Fruit fly (Drosophila melanogaster): Measurements from ENCODE around the gene CG33771.

Gene CG33771

DNA sequence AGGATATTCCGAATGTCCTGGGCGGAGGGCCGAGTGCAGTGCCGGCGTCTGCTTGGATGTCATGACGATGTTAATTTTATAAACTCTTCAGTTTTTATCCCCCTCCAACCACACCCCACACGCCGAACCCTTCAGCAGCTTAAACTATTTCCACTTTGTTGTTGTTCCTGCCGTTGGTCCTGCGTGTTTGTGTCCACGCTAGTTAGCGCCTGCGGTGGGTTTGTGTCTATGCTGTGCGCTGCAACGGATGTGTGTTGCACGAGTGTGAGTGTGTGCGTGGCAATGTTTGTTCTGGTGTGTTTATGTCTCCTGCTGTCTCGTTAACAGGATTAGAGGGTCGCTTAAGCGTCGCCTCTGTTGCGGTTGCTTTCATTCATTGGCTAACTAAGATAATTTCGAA lies 32.4 kb upstream of the CG33771 start:
- TF ChIP-seq pita (GFP tag; optimal IDR thresholded peaks at IDR 0.05) (peak; percentile 39), Ets65A (GFP tag) (peak; percentile 79), ewg (GFP tag; optimal IDR thresholded peaks at IDR 0.05) (peak; percentile 40), CG2199 (GFP tag; IDR thresholded peaks at IDR 0.05) (0 out of 3 replicates have a peak, but pooled peaks have one; percentile 50), Med (GFP tag) (peak; percentile 41), Sox100B (GFP tag; optimal IDR thresholded peaks at IDR 0.05) (no peak), CTCF (GFP tag; optimal IDR thresholded peaks at IDR 0.05) (peak; percentile 41), Myb (GFP tag; optimal IDR thresholded peaks at IDR 0.05) (no peak), CG4360 (GFP tag; IDR thresholded peaks at IDR 0.05) (peak; percentile 65), CG15479 (GFP tag; optimal IDR thresholded peaks at IDR 0.05) (peak; percentile 5), Scr (GFP tag; IDR thresholded peaks at IDR 0.05; ENCODE audit: partially characterized antibody) (no peak), cg (GFP tag; optimal IDR thresholded peaks at IDR 0.05) (peak; percentile 22)

DNA sequence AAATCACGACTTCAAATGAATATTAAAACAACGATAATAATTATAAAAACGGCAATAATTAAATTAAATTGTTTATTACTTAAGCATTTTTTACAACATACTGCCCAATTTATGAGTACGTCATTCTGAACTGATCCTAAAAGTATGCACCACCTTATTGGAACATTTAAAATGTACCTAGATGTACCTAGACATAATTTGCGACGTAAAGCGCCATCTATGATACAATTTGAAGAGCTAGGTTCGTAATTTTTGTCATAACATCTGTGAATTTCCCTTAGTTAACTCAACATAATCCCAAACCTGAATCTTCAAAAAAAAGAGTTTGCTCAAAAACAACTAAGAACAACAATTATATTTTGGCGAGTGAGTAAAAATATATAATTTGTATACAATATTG lies 15.1 kb upstream of the CG33771 start:
- TF ChIP-seq sens (GFP tag) (peak; percentile 71), Kr (GFP tag; optimal IDR thresholded peaks at IDR 0.05) (no peak), Antp (GFP tag; optimal IDR thresholded peaks at IDR 0.05) (no peak), MESR4 (GFP tag; optimal IDR thresholded peaks at IDR 0.05) (no peak), NC2α (GFP tag; optimal IDR thresholded peaks at IDR 0.05) (no peak), TFAM (GFP tag; optimal IDR thresholded peaks at IDR 0.05) (no peak), Atf6 (GFP tag; IDR thresholded peaks at IDR 0.05) (no peak), ken (GFP tag; IDR thresholded peaks at IDR 0.05) (no peak), gfzf (GFP tag; optimal IDR thresholded peaks at IDR 0.05) (no peak), CG3995 (GFP tag; optimal IDR thresholded peaks at IDR 0.05) (no peak), CG10321 (GFP tag; IDR thresholded peaks at IDR 0.05) (no peak), CG10209 (GFP tag; optimal IDR thresholded peaks at IDR 0.05) (no peak), CG4424 (GFP tag; optimal IDR thresholded peaks at IDR 0.05) (no peak), CG2199 (GFP tag; IDR thresholded peaks at IDR 0.05) (0 out of 3 replicates have a peak, but pooled peaks have one; percentile 46), trem (tag; optimal IDR thresholded peaks at IDR 0.05) (no peak), CG11504 (tag; optimal IDR thresholded peaks at IDR 0.05) (no peak), Dll (GFP tag; IDR thresholded peaks at IDR 0.05; ENCODE audit: partially characterized antibody) (no peak), Doc2 (GFP tag; IDR thresholded peaks at IDR 0.05) (no peak), abd-A (tag; optimal IDR thresholded peaks at IDR 0.05) (no peak), kay (GFP tag; optimal IDR thresholded peaks at IDR 0.05) (no peak), dysf (GFP tag; IDR thresholded peaks at IDR 0.05) (no peak), Mad (GFP tag; optimal IDR thresholded peaks at IDR 0.05) (no peak), CG15514 (GFP tag; optimal IDR thresholded peaks at IDR 0.05) (no peak), bcd (GFP tag; optimal IDR thresholded peaks at IDR 0.05) (no peak), CG11560 (tag; IDR thresholded peaks at IDR 0.05) (no peak), toy (GFP tag; IDR thresholded peaks at IDR 0.05) (no peak), CTCF (GFP tag; optimal IDR thresholded peaks at IDR 0.05) (peak; percentile 91), ro (GFP tag; IDR thresholded peaks at IDR 0.05) (no peak), lmd (GFP tag; IDR thresholded peaks at IDR 0.05) (no peak), knrl (GFP tag; IDR thresholded peaks at IDR 0.05; ENCODE audit: partially characterized antibody) (no peak), Atf3 (GFP tag; optimal IDR thresholded peaks at IDR 0.05) (no peak), CG1233 (GFP tag; optimal IDR thresholded peaks at IDR 0.05) (no peak), pita (GFP tag; optimal IDR thresholded peaks at IDR 0.05) (peak; percentile 19), dimm (GFP tag; IDR thresholded peaks at IDR 0.05) (no peak), sc (optimal IDR thresholded peaks at IDR 0.05) (no peak), sc (GFP tag; optimal IDR thresholded peaks at IDR 0.05) (no peak), Stat92E (GFP tag; optimal IDR thresholded peaks at IDR 0.05) (no peak), gcm (GFP tag; optimal IDR thresholded peaks at IDR 0.05) (no peak), Doc3 (GFP tag; IDR thresholded peaks at IDR 0.05; ENCODE audit: partially characterized antibody) (no peak), CG11695 (GFP tag; IDR thresholded peaks at IDR 0.05) (no peak), CG1792 (GFP tag; optimal IDR thresholded peaks at IDR 0.05) (no peak), Dp (GFP tag; optimal IDR thresholded peaks at IDR 0.05) (no peak)
